Fruit fly (Drosophila melanogaster): Measurements from ENCODE around the gene BigH1.

BigH1 gene

DNA sequence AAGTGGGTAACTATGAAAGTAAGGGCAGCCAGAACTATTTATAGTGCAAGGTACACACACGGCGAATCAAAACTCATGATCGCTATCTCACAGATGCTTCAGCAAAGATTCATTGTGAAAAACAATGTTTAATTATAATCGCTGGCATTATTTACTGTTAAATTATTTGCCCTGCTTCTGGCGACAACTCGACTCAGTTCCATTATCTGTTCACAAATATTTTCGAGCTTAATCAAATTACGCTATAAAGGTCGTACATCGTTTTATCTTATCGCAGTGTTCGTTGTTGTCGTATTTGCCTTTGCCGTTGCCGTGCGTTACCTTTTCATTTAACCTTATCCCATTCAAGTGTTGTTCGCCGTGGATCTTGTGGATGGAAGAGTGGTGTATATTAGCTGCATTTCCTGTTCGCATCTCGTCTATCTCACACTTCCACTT, 45.7 kb downstream of the BigH1 start (continued):
- TF ChIP-seq Sox100B (GFP tag; optimal IDR thresholded peaks at IDR 0.05): peak; percentile 38
- no peak for TF ChIP-seq CG3065 (GFP tag; optimal IDR thresholded peaks at IDR 0.05)
- TF ChIP-seq fd96Cb (tag; optimal IDR thresholded peaks at IDR 0.05): no peak
- no peak for TF ChIP-seq MTF-1 (GFP tag; optimal IDR thresholded peaks at IDR 0.05; ENCODE audit: borderline replicate concordance)
- TF ChIP-seq br (optimal IDR thresholded peaks at IDR 0.05): no peak
- peak; percentile 61 for TF ChIP-seq Vsx1 (GFP tag; optimal IDR thresholded peaks at IDR 0.05)
- no peak for TF ChIP-seq trem (tag; optimal IDR thresholded peaks at IDR 0.05)
- no peak for TF ChIP-seq Xbp1 (GFP tag; optimal IDR thresholded peaks at IDR 0.05)
- no peak for TF ChIP-seq fu2 (GFP tag; optimal IDR thresholded peaks at IDR 0.05)
- TF ChIP-seq CG1832 (GFP tag; optimal IDR thresholded peaks at IDR 0.05): no peak
- no peak for TF ChIP-seq CG43689 (GFP tag; IDR thresholded peaks at IDR 0.05)
- TF ChIP-seq zen2 (GFP tag; IDR thresholded peaks at IDR 0.05; ENCODE audit: partially characterized antibody): no peak
- no peak for TF ChIP-seq CG13123 (GFP tag; optimal IDR thresholded peaks at IDR 0.05)
- TF ChIP-seq CG30431 (GFP tag; optimal IDR thresholded peaks at IDR 0.05): no peak
- TF ChIP-seq CG10321 (GFP tag; IDR thresholded peaks at IDR 0.05): no peak
- no peak for TF ChIP-seq hth (optimal IDR thresholded peaks at IDR 0.05)
- no peak for TF ChIP-seq CG8290 (GFP tag; optimal IDR thresholded peaks at IDR 0.05)
- peak in 1 of 2 experiments; percentile 11 for TF ChIP-seq CG8290 (tag; optimal IDR thresholded peaks at IDR 0.05)
- TF ChIP-seq CG6765 (GFP tag; optimal IDR thresholded peaks at IDR 0.05): no peak
- TF ChIP-seq CG17359 (tag; optimal IDR thresholded peaks at IDR 0.05): peak; percentile 2
- TF ChIP-seq gcm (GFP tag; optimal IDR thresholded peaks at IDR 0.05): no peak
- no peak for TF ChIP-seq yki (optimal IDR thresholded peaks at IDR 0.05)
- no peak for TF ChIP-seq Hr3 (GFP tag; optimal IDR thresholded peaks at IDR 0.05)
- TF ChIP-seq slbo (GFP tag; IDR thresholded peaks at IDR 0.05): no peak
- no peak for TF ChIP-seq Dref (GFP tag; IDR thresholded peaks at IDR 0.05)
- no peak for TF ChIP-seq unpg (GFP tag; optimal IDR thresholded peaks at IDR 0.05)
- TF ChIP-seq Hand (GFP tag; optimal IDR thresholded peaks at IDR 0.05): no peak
- no peak for TF ChIP-seq tx (GFP tag; optimal IDR thresholded peaks at IDR 0.05)
- TF ChIP-seq CG17912 (GFP tag; optimal IDR thresholded peaks at IDR 0.05): no peak
- TF ChIP-seq grn (GFP tag; optimal IDR thresholded peaks at IDR 0.05): peak; percentile 82
- no peak for TF ChIP-seq Nf-YB (GFP tag; optimal IDR thresholded peaks at IDR 0.05)
- no peak for TF ChIP-seq kah (GFP tag; optimal IDR thresholded peaks at IDR 0.05)
- TF ChIP-seq Bdp1 (GFP tag; optimal IDR thresholded peaks at IDR 0.05): no peak
- TF ChIP-seq gt (GFP tag; IDR thresholded peaks at IDR 0.05): no peak
- TF ChIP-seq pita (GFP tag; optimal IDR thresholded peaks at IDR 0.05): no peak
- TF ChIP-seq dpn (GFP tag; optimal IDR thresholded peaks at IDR 0.05): no peak
- no peak for TF ChIP-seq Hsf (GFP tag; optimal IDR thresholded peaks at IDR 0.05)
- no peak for TF ChIP-seq mld (GFP tag; IDR thresholded peaks at IDR 0.05; ENCODE audit: partially characterized antibody)
- TF ChIP-seq tna (GFP tag; IDR thresholded peaks at IDR 0.05; ENCODE audit: partially characterized antibody): no peak
- TF ChIP-seq Nf-YA (GFP tag; IDR thresholded peaks at IDR 0.05): no peak
- TF ChIP-seq CG17361 (GFP tag; IDR thresholded peaks at IDR 0.05): no peak
- TF ChIP-seq odd (GFP tag; optimal IDR thresholded peaks at IDR 0.05): peak; percentile 7
- TF ChIP-seq CG7357 (GFP tag; IDR thresholded peaks at IDR 0.05): no peak
- TF ChIP-seq dmrt99B (tag; optimal IDR thresholded peaks at IDR 0.05): no peak
- no peak for TF ChIP-seq Blimp-1 (GFP tag; optimal IDR thresholded peaks at IDR 0.05)
- TF ChIP-seq Gug (GFP tag; IDR thresholded peaks at IDR 0.05): no peak
- TF ChIP-seq CG2202 (tag; optimal IDR thresholded peaks at IDR 0.05): peak; percentile 16
- peak; percentile 48 for TF ChIP-seq fd64A (GFP tag; optimal IDR thresholded peaks at IDR 0.05)
- no peak for TF ChIP-seq tup (GFP tag; optimal IDR thresholded peaks at IDR 0.05)
- TF ChIP-seq CG12769 (tag; optimal IDR thresholded peaks at IDR 0.05): peak; percentile 3
- no peak for TF ChIP-seq Poxn (GFP tag; IDR thresholded peaks at IDR 0.05)
- TF ChIP-seq cato (GFP tag; optimal IDR thresholded peaks at IDR 0.05; ENCODE audit: borderline replicate concordance): no peak
- TF ChIP-seq inv (GFP tag; IDR thresholded peaks at IDR 0.05; ENCODE audit: partially characterized antibody): no peak

Data from whole organism, embryonic.